Fruit fly (Drosophila melanogaster): ENCODE data around the gene srp.

dm6 chr3R:15983541-15984229 lies 2.3 kb upstream of the srp start:
- TF ChIP-seq CG12605 (GFP tag; IDR thresholded peaks at IDR 0.05) (no peak), CG15710 (tag; optimal IDR thresholded peaks at IDR 0.05) (no peak), CG32121 (GFP tag; IDR thresholded peaks at IDR 0.05) (no peak), EcR (GFP tag; optimal IDR thresholded peaks at IDR 0.05) (no peak), CG4496 (GFP tag; IDR thresholded peaks at IDR 0.05) (no peak), Pif1B (GFP tag; optimal IDR thresholded peaks at IDR 0.05) (no peak), CG34367 (tag; optimal IDR thresholded peaks at IDR 0.05) (no peak), D1 (tag; optimal IDR thresholded peaks at IDR 0.05) (no peak)
